Worm (Caenorhabditis elegans) whole organism, L2 larva: ENCODE results near the gene wht-5.

Source experiments
- nhr-11 ChIP-seq: fragments of 150-350 bp; optimal IDR thresholded peaks from 2 replicates; lab custom pipeline; 2014; ENCODE audit warnings: missing biosample characterization, missing genetic modification characterization
- snpc-4 ChIP-seq: fragments of 150-350 bp; optimal IDR thresholded peaks from 2 replicates; lab custom pipeline; 2014; ENCODE audit warnings: missing biosample characterization, missing genetic modification characterization

ce11 chrIV:12287628-12288027 is 49.7 kb upstream of the wht-5 start, which contains the start of gene erl-1:
- TF ChIP-seq nhr-11 (tag; lab: Kevin White, UChicago) (no peak), snpc-4 (no peak)
